Fruit fly (Drosophila melanogaster): ENCODE results near the gene Nup35.

DNA sequence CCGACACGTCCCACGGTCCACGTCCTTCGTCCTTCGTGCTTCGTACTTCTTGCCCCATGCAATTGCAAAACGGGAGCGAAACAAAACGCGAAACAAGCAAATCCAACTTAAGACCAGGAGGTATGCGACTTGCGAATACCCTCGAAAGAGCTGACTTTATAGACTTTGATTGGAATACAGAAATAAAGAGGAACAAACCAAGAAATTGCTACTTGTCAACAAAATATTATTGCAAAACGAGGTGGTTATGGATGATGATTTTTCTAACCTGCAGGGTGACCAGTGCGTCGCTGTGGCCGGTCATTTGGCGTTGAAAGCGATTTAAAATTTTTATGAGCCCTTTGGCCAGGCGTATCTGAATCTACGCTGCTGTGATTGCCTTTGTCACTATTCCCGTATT, 34.5 kb upstream of the Nup35 start:
- TF ChIP-seq CG17186 (GFP tag; optimal IDR thresholded peaks at IDR 0.05): no peak
- TF ChIP-seq Fer3 (tag; optimal IDR thresholded peaks at IDR 0.05): no peak
- no peak for TF ChIP-seq CG11723 (GFP tag; optimal IDR thresholded peaks at IDR 0.05)
- peak; percentile 49 for TF ChIP-seq CG11504 (tag; optimal IDR thresholded peaks at IDR 0.05)
- no peak for TF ChIP-seq h (optimal IDR thresholded peaks at IDR 0.05)
- peak; percentile 0 for TF ChIP-seq CG13424 (tag; optimal IDR thresholded peaks at IDR 0.05)
- TF ChIP-seq CG5953 (GFP tag; IDR thresholded peaks at IDR 0.05): no peak
- no peak for TF ChIP-seq sna (GFP tag; IDR thresholded peaks at IDR 0.05; ENCODE audit: partially characterized antibody)
- TF ChIP-seq BtbVII (GFP tag; optimal IDR thresholded peaks at IDR 0.05): no peak
- TF ChIP-seq Hmx (GFP tag; optimal IDR thresholded peaks at IDR 0.05): no peak
- TF ChIP-seq Deaf1 (tag; optimal IDR thresholded peaks at IDR 0.05): no peak
- no peak for TF ChIP-seq MESR4 (GFP tag; optimal IDR thresholded peaks at IDR 0.05)

Data from whole organism, embryonic.